Worm (Caenorhabditis elegans) whole organism, midembryonic: ENCODE measurements around the gene C08B6.3.

Experiments
- T22C8.4 ChIP-seq: fragments of 200-800 bp; sonication (Bioruptor generic); IDR thresholded peaks from 2 replicates; pipeline ENCODE4 v1.3.6; 2022; ENCODE audit warnings: missing genetic modification characterization, missing compliant biosample characterization
- cog-1 ChIP-seq: sonication (generic microtip); optimal IDR thresholded peaks from 2 replicates; lab custom pipeline; 2016; ENCODE audit warnings: missing genetic modification characterization, missing compliant biosample characterization
- flt-1 ChIP-seq: fragments of 200-800 bp; sonication (Bioruptor generic); IDR thresholded peaks from 2 replicates; pipeline ENCODE4 v1.3.6; 2022; ENCODE audit warnings: missing genetic modification characterization, missing compliant biosample characterization
- klf-2 ChIP-seq: fragments of 200-800 bp; sonication (Bioruptor generic); conservative IDR thresholded peaks from 2 replicates; pipeline ENCODE4 v1.3.6; 2022; ENCODE audit warnings: missing genetic modification reagents, missing genetic modification characterization, missing compliant biosample characterization
- med-1 ChIP-seq: sonication (generic microtip); optimal IDR thresholded peaks from 2 replicates; lab custom pipeline; 2017; ENCODE audit warnings: missing genetic modification characterization, mild to moderate bottlenecking, missing compliant biosample characterization, antibody characterized with exemption, missing genetic modification reagents; ENCODE audit not compliant: insufficient read depth
- ref-1 ChIP-seq: fragments of 200-800 bp; sonication (Bioruptor generic); conservative IDR thresholded peaks from 2 replicates; pipeline ENCODE4 v1.3.6; 2022; ENCODE audit warnings: missing genetic modification reagents, missing genetic modification characterization, missing compliant biosample characterization
- tab-1 ChIP-seq: fragments of 200-800 bp; sonication (Bioruptor generic); IDR thresholded peaks from 2 replicates; pipeline ENCODE4 v1.3.6; 2022; ENCODE audit warnings: missing genetic modification characterization, missing compliant biosample characterization
- ztf-23 ChIP-seq: fragments of 200-800 bp; sonication (Bioruptor generic); IDR thresholded peaks from 2 replicates; pipeline ENCODE4 v1.3.6; 2022; ENCODE audit warnings: missing genetic modification reagents, missing genetic modification characterization, missing compliant biosample characterization
- ztf-29 ChIP-seq: fragments of 200-800 bp; sonication (Bioruptor generic); IDR thresholded peaks from 2 replicates; pipeline ENCODE4 v1.3.6; 2022; ENCODE audit warnings: missing genetic modification reagents, missing genetic modification characterization, missing compliant biosample characterization

The C08B6.3 gene

DNA sequence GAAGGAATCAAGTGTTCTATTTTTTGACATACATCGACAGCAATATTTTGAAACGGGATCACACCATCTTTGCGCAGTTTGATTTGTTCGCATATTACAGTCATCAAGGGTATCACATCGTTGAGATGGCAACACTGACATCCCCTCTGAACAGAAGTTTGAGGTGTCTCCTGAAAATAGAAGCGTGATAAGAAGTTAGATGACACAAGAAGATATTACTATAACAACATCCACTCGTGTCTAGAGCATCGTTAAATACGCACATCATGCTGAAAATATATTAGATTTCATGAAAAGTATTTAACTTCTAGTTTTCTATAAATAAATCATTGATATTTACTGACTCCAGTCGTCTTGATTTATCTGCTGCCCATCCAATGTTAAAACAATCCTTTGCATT is 39.4 kb downstream of the C08B6.3 start:
- TF ChIP-seq ztf-23 (GFP tag; lab: Robert Waterston, UW) = no peak
- TF ChIP-seq T22C8.4 (GFP tag; lab: Robert Waterston, UW) = no peak
- TF ChIP-seq tab-1 (GFP tag; lab: Robert Waterston, UW) = no peak
- no peak for TF ChIP-seq cog-1

DNA sequence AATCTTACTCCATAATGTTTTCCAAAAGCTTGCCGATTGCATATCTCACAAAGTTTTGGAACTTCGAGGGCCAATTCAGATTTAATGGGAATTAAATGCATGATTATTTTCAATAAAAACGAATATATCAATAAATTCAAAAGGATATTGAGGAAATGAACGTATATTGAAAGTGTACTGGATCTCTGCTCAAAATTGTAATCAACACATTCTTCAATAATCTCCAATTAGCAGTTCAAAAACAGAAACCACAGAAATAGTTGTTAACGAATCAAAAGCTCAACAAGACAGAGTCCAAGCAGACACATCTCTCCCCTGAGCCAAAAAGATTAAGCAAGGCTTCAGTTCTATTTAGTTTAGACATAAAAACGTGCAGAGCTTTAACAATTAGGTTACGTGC is 41.5 kb downstream of the C08B6.3 start, which contains the start of gene nhr-192:
Gene nhr-192 (minus strand): TSS at position 101 of the 400 bp plus-strand sequence.
- TF ChIP-seq med-1 (GFP tag; lab: Kevin White, UChicago) (no peak), ztf-23 (GFP tag; lab: Robert Waterston, UW) (no peak), T22C8.4 (GFP tag; lab: Robert Waterston, UW) (no peak), cog-1 (no peak), ztf-29 (no peak), tab-1 (GFP tag; lab: Robert Waterston, UW) (no peak), flt-1 (GFP tag; lab: Robert Waterston, UW) (no peak), ref-1 (GFP tag; lab: Robert Waterston, UW) (no peak), klf-2 (GFP tag; lab: Robert Waterston, UW) (no peak)

DNA sequence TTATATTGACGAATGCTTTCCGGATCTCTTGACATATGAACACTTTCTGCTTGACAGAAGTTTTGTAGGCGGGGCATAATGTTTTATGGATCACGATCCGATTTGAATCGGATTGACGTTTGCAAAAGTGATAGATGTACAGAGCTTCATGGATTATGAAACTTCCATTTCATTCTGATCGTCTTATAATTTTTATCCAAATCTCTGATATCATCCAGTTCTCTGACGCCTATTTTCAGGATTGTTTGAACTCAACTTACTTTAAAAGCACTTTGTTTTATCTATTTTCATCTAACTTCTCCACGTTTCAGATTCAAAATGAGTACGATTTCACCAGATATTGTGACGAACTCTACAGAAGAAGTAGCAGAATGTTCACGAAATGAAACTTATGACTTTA is 45.3 kb downstream of the C08B6.3 start, which contains the start of gene npr-39:
Gene npr-39 (plus strand): TSS at position 301 of the 400 bp plus-strand sequence.
- TF ChIP-seq tab-1 (GFP tag; lab: Robert Waterston, UW) = no peak

DNA sequence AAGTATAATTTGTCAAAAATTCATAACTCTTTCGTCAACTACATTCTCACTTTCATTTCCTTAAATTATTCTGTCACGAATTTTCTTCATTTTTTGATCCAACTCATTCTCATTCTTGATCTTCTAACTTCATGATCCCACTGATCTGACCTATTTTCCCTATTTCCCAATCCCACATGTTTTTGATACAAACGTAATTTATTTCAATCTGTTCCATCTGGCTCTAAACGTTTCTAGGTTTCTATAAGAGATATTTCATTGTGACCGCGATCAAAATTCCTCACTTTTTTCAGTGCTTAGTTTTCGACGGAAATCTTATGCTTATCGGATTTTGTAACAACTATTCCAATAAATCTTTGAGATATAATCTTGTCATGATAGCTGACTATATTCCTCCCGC is 46.4 kb downstream of the C08B6.3 start:
- TF ChIP-seq ref-1 (GFP tag; lab: Robert Waterston, UW) (no peak), cog-1 (no peak), klf-2 (GFP tag; lab: Robert Waterston, UW) (no peak), med-1 (GFP tag; lab: Kevin White, UChicago) (no peak), flt-1 (GFP tag; lab: Robert Waterston, UW) (no peak), ztf-29 (no peak), ztf-23 (GFP tag; lab: Robert Waterston, UW) (no peak), tab-1 (GFP tag; lab: Robert Waterston, UW) (no peak), T22C8.4 (GFP tag; lab: Robert Waterston, UW) (no peak)

DNA sequence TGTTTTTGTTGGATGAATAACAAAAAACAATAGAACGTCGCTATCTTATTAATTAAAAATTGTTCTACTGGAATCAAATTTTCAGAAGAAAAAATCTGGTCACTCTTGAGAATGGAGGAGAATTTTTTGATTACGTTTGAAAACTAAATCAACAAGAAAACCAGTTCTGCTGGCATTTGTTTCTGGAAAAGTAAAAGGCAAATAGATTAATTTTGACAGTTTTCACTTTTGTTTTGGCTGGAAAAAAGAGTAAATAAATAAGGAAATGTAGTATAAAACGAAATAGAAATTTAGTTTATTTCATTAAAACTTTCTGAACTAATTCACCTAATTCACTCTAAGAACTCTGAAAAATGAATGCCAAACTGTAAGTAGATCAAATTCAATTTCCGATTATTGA is 47.9 kb downstream of the C08B6.3 start, which contains the start of gene fipr-13:
Gene fipr-13 (plus strand): TSS at position 301 of the 400 bp plus-strand sequence.
- TF ChIP-seq T22C8.4 (GFP tag; lab: Robert Waterston, UW) = no peak
- no peak for TF ChIP-seq med-1 (GFP tag; lab: Kevin White, UChicago)
- TF ChIP-seq klf-2 (GFP tag; lab: Robert Waterston, UW) = no peak
- TF ChIP-seq flt-1 (GFP tag; lab: Robert Waterston, UW) = no peak
- no peak for TF ChIP-seq ztf-23 (GFP tag; lab: Robert Waterston, UW)
- TF ChIP-seq ztf-29 = no peak
- no peak for TF ChIP-seq tab-1 (GFP tag; lab: Robert Waterston, UW)
- no peak for TF ChIP-seq cog-1
- TF ChIP-seq ref-1 (GFP tag; lab: Robert Waterston, UW) = no peak

DNA sequence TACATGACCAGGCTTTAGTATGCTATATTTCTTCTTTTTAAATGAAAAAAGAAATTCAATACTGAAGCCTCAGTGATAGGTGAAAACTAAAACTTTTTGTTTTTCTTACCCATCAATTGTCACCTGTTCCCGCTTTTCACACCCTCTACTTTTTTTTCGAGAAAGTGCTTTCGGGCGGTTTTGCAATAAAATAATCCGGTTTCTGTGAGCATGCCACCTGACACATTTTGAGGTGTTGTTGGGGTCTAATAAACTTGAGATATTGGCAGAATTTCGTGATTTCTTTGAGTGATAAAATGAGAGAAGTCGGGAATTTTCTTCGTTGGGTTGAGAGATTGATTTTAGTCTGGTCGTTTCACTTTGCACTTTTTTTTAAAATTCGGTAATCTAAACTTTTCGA is 52.0 kb downstream of the C08B6.3 start:
- no peak for TF ChIP-seq ref-1 (GFP tag; lab: Robert Waterston, UW)
- TF ChIP-seq cog-1 = no peak
- TF ChIP-seq T22C8.4 (GFP tag; lab: Robert Waterston, UW) = no peak
- TF ChIP-seq ztf-23 (GFP tag; lab: Robert Waterston, UW) = no peak
- no peak for TF ChIP-seq flt-1 (GFP tag; lab: Robert Waterston, UW)
- no peak for TF ChIP-seq klf-2 (GFP tag; lab: Robert Waterston, UW)
- TF ChIP-seq ztf-29 = no peak
- TF ChIP-seq med-1 (GFP tag; lab: Kevin White, UChicago) = no peak
- TF ChIP-seq tab-1 (GFP tag; lab: Robert Waterston, UW) = no peak
